Worm (Caenorhabditis elegans) whole organism, L3 larva: ENCODE measurements around the gene T16H12.13.

Source experiments
- R02D3.7 ChIP-seq: fragments of 150-350 bp; optimal IDR thresholded peaks from 2 replicates; lab custom pipeline; 2014; ENCODE audit warnings: missing biosample characterization, missing genetic modification characterization
- aly-2 ChIP-seq: fragments of 150-350 bp; optimal IDR thresholded peaks from 2 replicates; lab custom pipeline; 2014; ENCODE audit warnings: missing biosample characterization, missing genetic modification characterization
- ama-1 ChIP-seq: fragments of 150-350 bp; optimal IDR thresholded peaks from 2 replicates; lab custom pipeline; 2018
- ceh-16 ChIP-seq: sonication (generic microtip); optimal IDR thresholded peaks from 2 replicates; lab custom pipeline; 2017; ENCODE audit warnings: missing biosample characterization, missing genetic modification characterization
- ceh-28 ChIP-seq: fragments of 150-350 bp; optimal IDR thresholded peaks from 2 replicates; lab custom pipeline; 2014; ENCODE audit warnings: missing biosample characterization, missing genetic modification reagents, missing genetic modification characterization
- ceh-9 ChIP-seq: sonication (generic microtip); optimal IDR thresholded peaks from 2 replicates; lab custom pipeline; 2018; ENCODE audit warnings: missing biosample characterization, missing genetic modification characterization
- daf-12 ChIP-seq: fragments of 150-350 bp; optimal IDR thresholded peaks from 2 replicates; lab custom pipeline; 2014; ENCODE audit warnings: missing biosample characterization, missing genetic modification reagents, missing genetic modification characterization
- egl-27 ChIP-seq: sonication (generic microtip); optimal IDR thresholded peaks from 4 replicates; lab custom pipeline; 2017; ENCODE audit warnings: missing biosample characterization, missing genetic modification reagents, missing genetic modification characterization
- egl-5 ChIP-seq: fragments of 150-350 bp; optimal IDR thresholded peaks from 2 replicates; lab custom pipeline; 2017; ENCODE audit warnings: missing biosample characterization, missing genetic modification reagents, missing genetic modification characterization, inconsistent platforms
- elt-1 ChIP-seq: fragments of 150-350 bp; optimal IDR thresholded peaks from 2 replicates; lab custom pipeline; 2014; ENCODE audit warnings: missing biosample characterization, missing genetic modification characterization
- elt-2 ChIP-seq: sonication (generic microtip); optimal IDR thresholded peaks from 2 replicates; lab custom pipeline; 2016; ENCODE audit warnings: missing genetic modification reagents, mild to moderate bottlenecking, missing genetic modification characterization, missing compliant biosample characterization
- eor-1 ChIP-seq, 2 experiments: fragments of 150-350 bp; optimal IDR thresholded peaks; 2 replicates each; lab custom pipeline; 2014 to 2018; ENCODE audit warnings: missing biosample characterization in 2 of 2, missing genetic modification characterization in 2 of 2
- fkh-2 ChIP-seq: fragments of 150-350 bp; optimal IDR thresholded peaks from 2 replicates; lab custom pipeline; 2014; ENCODE audit warnings: missing biosample characterization, missing genetic modification reagents, missing genetic modification characterization
- fos-1 ChIP-seq: fragments of 150-350 bp; optimal IDR thresholded peaks from 2 replicates; lab custom pipeline; 2014; ENCODE audit warnings: missing biosample characterization, missing genetic modification characterization
- jun-1 ChIP-seq: fragments of 150-350 bp; optimal IDR thresholded peaks from 2 replicates; lab custom pipeline; 2014; ENCODE audit warnings: missing biosample characterization, missing genetic modification reagents, missing genetic modification characterization
- lin-39 ChIP-seq: fragments of 150-350 bp; optimal IDR thresholded peaks from 2 replicates; lab custom pipeline; 2018; ENCODE audit warnings: missing biosample characterization, missing genetic modification reagents, missing genetic modification characterization
- lsy-12 ChIP-seq: sonication (generic microtip); optimal IDR thresholded peaks from 2 replicates; lab custom pipeline; 2016; ENCODE audit warnings: mild to moderate bottlenecking, missing genetic modification characterization, missing compliant biosample characterization
- mdl-1 ChIP-seq: fragments of 150-350 bp; optimal IDR thresholded peaks from 2 replicates; lab custom pipeline; 2014; ENCODE audit warnings: missing biosample characterization, missing genetic modification characterization
- nfya-1 ChIP-seq: sonication (generic microtip); optimal IDR thresholded peaks from 2 replicates; lab custom pipeline; 2017; ENCODE audit warnings: missing genetic modification characterization, mild to moderate bottlenecking, missing compliant biosample characterization, antibody characterized with exemption, moderate library complexity; ENCODE audit not compliant: insufficient read depth
- nhr-11 ChIP-seq: fragments of 150-350 bp; optimal IDR thresholded peaks from 2 replicates; lab custom pipeline; 2014; ENCODE audit warnings: missing biosample characterization, missing genetic modification characterization
- nhr-23 ChIP-seq: fragments of 150-350 bp; optimal IDR thresholded peaks from 2 replicates; lab custom pipeline; 2014; ENCODE audit warnings: missing biosample characterization, missing genetic modification reagents, missing genetic modification characterization
- nhr-237 ChIP-seq: fragments of 150-350 bp; optimal IDR thresholded peaks from 2 replicates; lab custom pipeline; 2014; ENCODE audit warnings: missing biosample characterization, missing genetic modification characterization
- nhr-28 ChIP-seq: fragments of 150-350 bp; optimal IDR thresholded peaks from 2 replicates; lab custom pipeline; 2014; ENCODE audit warnings: missing biosample characterization, missing genetic modification characterization
- nhr-43 ChIP-seq: sonication (generic microtip); optimal IDR thresholded peaks from 2 replicates; lab custom pipeline; 2016; ENCODE audit warnings: mild to moderate bottlenecking, missing genetic modification characterization, missing compliant biosample characterization; ENCODE audit not compliant: poor library complexity, severe bottlenecking
- nhr-67 ChIP-seq: fragments of 150-350 bp; optimal IDR thresholded peaks from 2 replicates; lab custom pipeline; 2014; ENCODE audit warnings: missing biosample characterization, missing genetic modification characterization
- nhr-76 ChIP-seq: fragments of 150-350 bp; sonication (generic microtip); optimal IDR thresholded peaks from 5 replicates; lab custom pipeline; 2014; ENCODE audit warnings: missing biosample characterization, missing genetic modification characterization
- pqm-1 ChIP-seq: fragments of 150-350 bp; optimal IDR thresholded peaks from 2 replicates; lab custom pipeline; 2017; ENCODE audit warnings: missing biosample characterization, missing genetic modification characterization, inconsistent platforms
- sea-2 ChIP-seq: fragments of 150-350 bp; sonication (generic microtip); optimal IDR thresholded peaks from 4 replicates; lab custom pipeline; 2014; ENCODE audit warnings: missing biosample characterization, missing genetic modification reagents, missing genetic modification characterization
- skn-1 ChIP-seq: fragments of 150-350 bp; optimal IDR thresholded peaks from 2 replicates; lab custom pipeline; 2014; ENCODE audit warnings: missing biosample characterization, missing genetic modification characterization
- snpc-4 ChIP-seq: fragments of 150-350 bp; optimal IDR thresholded peaks from 2 replicates; lab custom pipeline; 2014; ENCODE audit warnings: missing biosample characterization, missing genetic modification characterization
- tbx-2 ChIP-seq: sonication (generic microtip); optimal IDR thresholded peaks from 2 replicates; lab custom pipeline; 2016; ENCODE audit warnings: mild to moderate bottlenecking, missing genetic modification characterization, missing compliant biosample characterization
- unc-62 ChIP-seq: fragments of 150-350 bp; sonication (generic microtip); optimal IDR thresholded peaks from 4 replicates; lab custom pipeline; 2014; ENCODE audit warnings: missing biosample characterization, missing genetic modification reagents, missing genetic modification characterization
- zag-1 ChIP-seq: fragments of 150-350 bp; optimal IDR thresholded peaks from 2 replicates; lab custom pipeline; 2014; ENCODE audit warnings: missing biosample characterization, missing genetic modification characterization
- ztf-11 ChIP-seq: fragments of 150-350 bp; optimal IDR thresholded peaks from 2 replicates; lab custom pipeline; 2014; ENCODE audit warnings: missing biosample characterization, missing genetic modification characterization
- ztf-4 ChIP-seq: fragments of 150-350 bp; optimal IDR thresholded peaks from 2 replicates; lab custom pipeline; 2014; ENCODE audit warnings: missing biosample characterization, missing genetic modification characterization

T16H12.13 gene

DNA sequence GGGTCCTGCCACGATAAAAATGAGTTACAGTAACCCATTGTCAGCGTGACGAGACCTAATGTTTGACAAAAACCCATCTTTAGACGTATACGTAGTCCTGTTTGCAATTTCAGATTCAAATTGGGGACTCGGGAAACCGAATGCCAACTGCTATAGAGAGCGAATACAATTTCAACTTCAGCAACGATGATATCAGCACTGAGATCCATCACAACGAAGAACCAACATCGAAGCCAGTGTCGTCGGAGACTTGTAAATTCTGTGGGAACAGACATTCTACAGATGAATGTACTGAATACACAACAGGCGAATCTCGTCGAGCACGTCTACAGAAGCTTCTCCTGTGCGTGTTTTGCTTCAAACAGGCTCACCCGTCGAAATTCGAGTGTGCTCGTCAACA, 371 bp downstream of the T16H12.13 start:
- no peak for TF ChIP-seq zag-1 (tag; lab: Kevin White, UChicago)
- TF ChIP-seq fos-1 (tag; lab: Kevin White, UChicago), result no peak
- TF ChIP-seq nhr-11 (tag; lab: Kevin White, UChicago), result no peak
- no peak for TF ChIP-seq ztf-4 (tag; lab: Kevin White, UChicago)
- TF ChIP-seq egl-27 (tag; lab: Kevin White, UChicago), result no peak
- no peak for TF ChIP-seq elt-1 (tag; lab: Kevin White, UChicago)
- no peak for TF ChIP-seq sea-2
- no peak for TF ChIP-seq nhr-23 (tag; lab: Kevin White, UChicago)
- TF ChIP-seq ama-1 (lab: Kevin White, UChicago), result no peak
- TF ChIP-seq nfya-1 (tag; lab: Kevin White, UChicago), result no peak
- no peak for TF ChIP-seq skn-1
- no peak for TF ChIP-seq nhr-237 (tag; lab: Kevin White, UChicago)
- TF ChIP-seq mdl-1 (tag; lab: Kevin White, UChicago), result no peak
- no peak for TF ChIP-seq elt-2
- TF ChIP-seq fkh-2 (tag; lab: Kevin White, UChicago), result no peak
- TF ChIP-seq nhr-67 (tag; lab: Kevin White, UChicago), result no peak
- no peak for TF ChIP-seq daf-12 (tag; lab: Kevin White, UChicago)
- TF ChIP-seq nhr-28, result no peak

DNA sequence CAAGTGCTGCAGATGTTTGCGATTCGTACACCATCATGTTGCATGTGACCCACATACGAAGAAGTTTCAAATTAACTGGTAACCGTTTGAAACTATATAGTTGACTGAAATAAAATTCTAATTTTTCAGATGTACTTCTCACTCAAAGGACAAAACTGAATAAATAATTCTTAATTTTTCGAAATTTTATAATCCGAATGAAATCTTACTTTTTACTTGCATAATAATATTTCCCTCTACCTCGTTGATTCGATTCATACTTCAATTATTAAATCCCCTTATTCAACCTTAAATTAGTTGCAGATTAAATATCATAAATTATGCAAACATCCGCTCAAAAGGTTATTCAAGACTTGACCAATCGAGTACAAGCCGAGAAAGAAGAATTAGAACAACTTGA, 780 bp downstream of the T16H12.13 start, which contains the start of gene T16H12.2:
T16H12.2 (plus strand) TSS at position 301 of the 400 bp plus-strand sequence.
- TF ChIP-seq ceh-9 (tag; lab: Kevin White, UChicago) (no peak), fos-1 (tag; lab: Kevin White, UChicago) (no peak), nhr-76 (tag; lab: Kevin White, UChicago) (no peak), ceh-16 (tag; lab: Kevin White, UChicago) (no peak), aly-2 (tag; lab: Kevin White, UChicago) (no peak), lsy-12 (tag; lab: Kevin White, UChicago) (no peak), nhr-43 (tag; lab: Kevin White, UChicago) (no peak), tbx-2 (tag; lab: Kevin White, UChicago) (no peak), egl-27 (tag; lab: Kevin White, UChicago) (no peak), elt-2 (no peak), ceh-28 (no peak), egl-5 (tag; lab: Kevin White, UChicago) (no peak), ztf-4 (tag; lab: Kevin White, UChicago) (no peak), eor-1 (tag; optimal IDR thresholded peaks at IDR 0.05; lab: Kevin White, UChicago) (no peak), zag-1 (tag; lab: Kevin White, UChicago) (no peak), fkh-2 (tag; lab: Kevin White, UChicago) (no peak), pqm-1 (tag; lab: Kevin White, UChicago) (no peak), daf-12 (tag; lab: Kevin White, UChicago) (no peak)

DNA sequence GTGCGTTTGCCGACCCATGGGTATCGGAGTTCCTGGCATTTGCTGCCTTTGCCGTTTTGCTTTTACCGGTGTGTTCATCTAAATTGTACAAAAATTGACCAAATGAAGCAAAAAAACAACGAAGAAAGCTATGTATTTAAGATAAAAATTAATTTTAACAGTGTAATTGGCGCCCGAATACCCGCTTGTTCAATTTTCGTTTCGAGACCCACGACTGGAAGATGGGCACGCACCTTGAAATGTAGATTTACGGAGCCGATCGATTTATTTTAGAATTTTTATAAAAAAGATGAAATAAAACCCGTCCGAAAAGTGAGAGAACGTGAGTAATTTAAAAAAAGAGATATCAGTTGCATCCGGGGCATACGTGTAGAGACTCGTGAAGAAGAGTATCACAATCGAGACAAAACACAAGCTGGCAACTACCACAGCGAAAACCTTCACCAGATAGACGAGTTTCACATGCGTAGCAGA, 3.3 kb downstream of the T16H12.13 start, which contains the start of gene hal-2:
hal-2 (minus strand) TSS at position 424 of the 474 bp plus-strand sequence.
- no peak for TF ChIP-seq nhr-67 (tag; lab: Kevin White, UChicago)
- TF ChIP-seq unc-62 (GFP tag; lab: Kevin White, UChicago), result no peak
- no peak for TF ChIP-seq elt-1 (tag; lab: Kevin White, UChicago)
- TF ChIP-seq jun-1 (tag; lab: Kevin White, UChicago), result no peak
- no peak for TF ChIP-seq ceh-28
- no peak for TF ChIP-seq nhr-43 (tag; lab: Kevin White, UChicago)
- TF ChIP-seq snpc-4 (tag; lab: Kevin White, UChicago), result no peak

DNA sequence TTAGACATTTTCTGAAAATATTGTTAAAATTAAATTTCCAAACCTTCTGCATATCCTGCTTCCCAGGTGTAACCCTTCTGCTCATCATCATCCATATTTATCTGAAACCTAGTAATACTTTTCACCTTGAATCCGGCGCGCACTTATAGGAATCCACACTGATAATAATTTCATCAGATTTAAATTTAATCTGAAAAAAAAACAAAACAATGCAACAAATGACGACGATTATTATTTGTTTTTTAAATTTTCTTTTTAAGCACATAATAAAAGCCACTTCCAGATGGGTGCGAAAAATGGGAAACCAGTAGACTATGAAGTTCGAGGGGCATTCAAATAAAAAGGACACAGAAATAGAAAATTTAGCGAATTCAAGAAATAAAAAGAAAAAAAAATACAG, 5.5 kb downstream of the T16H12.13 start, which contains the start of gene gtf-2H2C:
gtf-2H2C (minus strand) TSS at position 101 of the 400 bp plus-strand sequence.
- no peak for TF ChIP-seq nhr-43 (tag; lab: Kevin White, UChicago)
- TF ChIP-seq aly-2 (tag; lab: Kevin White, UChicago), result no peak
- no peak for TF ChIP-seq lin-39 (tag; lab: Kevin White, UChicago)
- TF ChIP-seq ama-1 (lab: Kevin White, UChicago), result no peak
- no peak for TF ChIP-seq egl-27 (tag; lab: Kevin White, UChicago)
- no peak for TF ChIP-seq lsy-12 (tag; lab: Kevin White, UChicago)
- TF ChIP-seq eor-1 (tag; optimal IDR thresholded peaks at IDR 0.05; lab: Kevin White, UChicago), result no peak
- no peak for TF ChIP-seq ztf-11
- TF ChIP-seq nhr-23 (tag; lab: Kevin White, UChicago), result no peak
- TF ChIP-seq nhr-67 (tag; lab: Kevin White, UChicago), result no peak
- TF ChIP-seq nhr-11 (tag; lab: Kevin White, UChicago), result no peak
- TF ChIP-seq nhr-28, result no peak
- no peak for TF ChIP-seq nhr-237 (tag; lab: Kevin White, UChicago)
- TF ChIP-seq R02D3.7 (tag; lab: Kevin White, UChicago), result no peak
- TF ChIP-seq nhr-76 (tag; lab: Kevin White, UChicago), result no peak
- TF ChIP-seq ceh-28, result no peak
- TF ChIP-seq, all 47 proteins: peak for 0
